Worm (Caenorhabditis elegans) whole organism, L1 larva: ENCODE measurements around the gene C10E2.2.

Experiments
- aha-1 ChIP-seq: fragments of 150-350 bp; optimal IDR thresholded peaks from 2 replicates; lab custom pipeline; 2014; ENCODE audit warnings: missing biosample characterization, missing genetic modification characterization
- ceh-90 ChIP-seq: sonication (generic microtip); optimal IDR thresholded peaks from 2 replicates; lab custom pipeline; 2016; ENCODE audit warnings: missing genetic modification characterization, missing compliant biosample characterization
- nhr-12 ChIP-seq: sonication (generic microtip); optimal IDR thresholded peaks from 2 replicates; lab custom pipeline; 2017; ENCODE audit warnings: missing biosample characterization, missing genetic modification characterization
- snpc-4 ChIP-seq: fragments of 150-350 bp; optimal IDR thresholded peaks from 2 replicates; lab custom pipeline; 2014; ENCODE audit warnings: missing biosample characterization, missing genetic modification characterization

ce11 chrX:16793470-16793869 lies 48.4 kb downstream of the C10E2.2 start:
- no peak for TF ChIP-seq aha-1 (tag; lab: Kevin White, UChicago)
- TF ChIP-seq snpc-4 (tag; lab: Kevin White, UChicago): no peak
- TF ChIP-seq ceh-90 (tag; lab: Kevin White, UChicago): no peak
- no peak for TF ChIP-seq nhr-12 (tag; lab: Kevin White, UChicago)
